Comparison of ENCODE assay signal across 5 worm cellular contexts in the genomic region with DNA sequence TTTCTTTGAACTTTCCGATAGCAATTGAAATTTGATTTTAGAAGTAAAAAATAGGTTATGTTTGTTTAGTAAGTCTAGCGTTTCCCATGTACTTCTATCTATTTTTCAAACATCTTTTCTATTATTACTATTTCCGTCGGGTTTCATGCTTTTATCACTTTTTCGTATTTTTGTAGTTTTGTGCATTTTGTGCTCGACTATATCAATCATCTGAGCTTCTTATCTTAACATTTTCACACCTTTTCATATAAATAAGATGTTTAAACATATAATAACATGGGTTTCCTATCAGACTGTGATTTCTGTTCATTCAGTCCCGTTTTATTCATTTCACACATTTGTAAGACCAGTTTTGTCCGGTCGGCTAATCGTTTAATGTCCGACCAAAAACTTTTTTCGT.
TF ChIP-seq lines count a peak whose summit lies in the region.

No protein-coding gene starts in this region.

TF ChIP-seq in whole organism, L1 larva, 84 proteins besides CTCF, POLR2A, EP300 and RAD21 (continues in another document):
- TF ChIP-seq C04F5.9 (tag; optimal IDR thresholded peaks at IDR 0.05; lab: Kevin White, UChicago) (no peak), ceh-90 (tag; optimal IDR thresholded peaks at IDR 0.05; lab: Kevin White, UChicago) (no peak), zip-4 (GFP tag; optimal IDR thresholded peaks at IDR 0.05; lab: Kevin White, UChicago) (no peak), nhr-237 (tag; optimal IDR thresholded peaks at IDR 0.05; lab: Kevin White, UChicago) (no peak), nhr-71 (tag; optimal IDR thresholded peaks at IDR 0.05; lab: Kevin White, UChicago) (peak; percentile 3), rnt-1 (tag; optimal IDR thresholded peaks at IDR 0.05; lab: Kevin White, UChicago) (no peak), unc-98 (GFP tag; IDR thresholded peaks at IDR 0.05; lab: Robert Waterston, UW) (no peak), nhr-47 (tag; optimal IDR thresholded peaks at IDR 0.05; lab: Kevin White, UChicago) (no peak), ceh-88 (GFP tag; IDR thresholded peaks at IDR 0.05; lab: Robert Waterston, UW) (no peak), nhr-20 (tag; optimal IDR thresholded peaks at IDR 0.05; lab: Kevin White, UChicago) (peak; percentile 10), fos-1 (tag; optimal IDR thresholded peaks at IDR 0.05; lab: Kevin White, UChicago) (no peak), pag-3 (tag; optimal IDR thresholded peaks at IDR 0.05; lab: Kevin White, UChicago; ENCODE audit: borderline replicate concordance, insufficient read depth) (no peak), tlp-1 (tag; optimal IDR thresholded peaks at IDR 0.05; lab: Kevin White, UChicago) (peak; percentile 66), nhr-11 (tag; optimal IDR thresholded peaks at IDR 0.05; lab: Kevin White, UChicago) (no peak), ces-1 (GFP tag; optimal IDR thresholded peaks at IDR 0.05; lab: Kevin White, UChicago) (no peak), ztf-4 (tag; optimal IDR thresholded peaks at IDR 0.05; lab: Kevin White, UChicago) (no peak), lin-15B (tag; optimal IDR thresholded peaks at IDR 0.05; lab: Kevin White, UChicago) (no peak), unc-62 (GFP tag; optimal IDR thresholded peaks at IDR 0.05; lab: Kevin White, UChicago) (no peak)

TF ChIP-seq in whole organism, L2 larva, 48 proteins besides CTCF, POLR2A, EP300 and RAD21:
- TF ChIP-seq fos-1 (tag; optimal IDR thresholded peaks at IDR 0.05; lab: Kevin White, UChicago) (peak; percentile 38), ztf-4 (tag; optimal IDR thresholded peaks at IDR 0.05; lab: Kevin White, UChicago) (no peak), Y55F3AM.14 (GFP tag; optimal IDR thresholded peaks at IDR 0.05; lab: Kevin White, UChicago) (peak; percentile 42), sma-9 (GFP tag; optimal IDR thresholded peaks at IDR 0.05; lab: Kevin White, UChicago) (peak; percentile 55), sma-9 (tag; optimal IDR thresholded peaks at IDR 0.05; lab: Kevin White, UChicago) (no peak)

TF ChIP-seq in whole organism, L3 larva, 47 proteins besides CTCF, POLR2A, EP300 and RAD21:
- TF ChIP-seq nfya-1 (tag; optimal IDR thresholded peaks at IDR 0.05; lab: Kevin White, UChicago; ENCODE audit: insufficient read depth) (no peak), aly-2 (tag; optimal IDR thresholded peaks at IDR 0.05; lab: Kevin White, UChicago) (no peak), nhr-67 (tag; optimal IDR thresholded peaks at IDR 0.05; lab: Kevin White, UChicago) (no peak), pha-4 (tag; optimal IDR thresholded peaks at IDR 0.05; lab: Kevin White, UChicago) (no peak), nhr-12 (tag; optimal IDR thresholded peaks at IDR 0.05; lab: Kevin White, UChicago) (no peak), pqm-1 (tag; optimal IDR thresholded peaks at IDR 0.05; lab: Kevin White, UChicago) (peak; percentile 85), fkh-10 (GFP tag; optimal IDR thresholded peaks at IDR 0.05; lab: Kevin White, UChicago) (no peak), nhr-25 (tag; optimal IDR thresholded peaks at IDR 0.05; lab: Kevin White, UChicago) (no peak), jun-1 (tag; optimal IDR thresholded peaks at IDR 0.05; lab: Kevin White, UChicago) (no peak), ceh-28 (tag; optimal IDR thresholded peaks at IDR 0.05; lab: Kevin White, UChicago) (no peak), ztf-11 (tag; optimal IDR thresholded peaks at IDR 0.05; lab: Kevin White, UChicago) (no peak), elt-3 (tag; optimal IDR thresholded peaks at IDR 0.05; lab: Kevin White, UChicago) (no peak), nhr-77 (tag; optimal IDR thresholded peaks at IDR 0.05; lab: Kevin White, UChicago) (no peak), zag-1 (tag; optimal IDR thresholded peaks at IDR 0.05; lab: Kevin White, UChicago) (no peak), elt-2 (tag; optimal IDR thresholded peaks at IDR 0.05; lab: Kevin White, UChicago) (peak; percentile 86), ama-1 (optimal IDR thresholded peaks at IDR 0.05; lab: Kevin White, UChicago) (no peak), sea-2 (GFP tag; optimal IDR thresholded peaks at IDR 0.05; lab: Kevin White, UChicago) (no peak)

TF ChIP-seq in whole organism, L4 larva, 104 proteins besides CTCF, POLR2A, EP300 and RAD21 (continues in another document):
- TF ChIP-seq nhr-77 (tag; optimal IDR thresholded peaks at IDR 0.05; lab: Kevin White, UChicago), result no peak
- no peak for TF ChIP-seq lir-3 (tag; optimal IDR thresholded peaks at IDR 0.05; lab: Kevin White, UChicago)
- TF ChIP-seq nhr-237 (tag; optimal IDR thresholded peaks at IDR 0.05; lab: Kevin White, UChicago), result no peak
- no peak for TF ChIP-seq egl-27 (tag; optimal IDR thresholded peaks at IDR 0.05; lab: Kevin White, UChicago)
- TF ChIP-seq daf-16 (GFP tag; optimal IDR thresholded peaks at IDR 0.05; lab: Kevin White, UChicago), result no peak
- peak; percentile 73 for TF ChIP-seq daf-16 (tag; optimal IDR thresholded peaks at IDR 0.05; lab: Kevin White, UChicago)
- no peak for TF ChIP-seq snpc-1.2 (GFP tag; IDR thresholded peaks at IDR 0.05; lab: Robert Waterston, UW)
- peak; percentile 91 for TF ChIP-seq php-3 (GFP tag; IDR thresholded peaks at IDR 0.05; lab: Robert Waterston, UW)
- TF ChIP-seq aha-1 (tag; lab: Kevin White, UChicago), result no peak
- no peak for TF ChIP-seq duxl-1 (tag; optimal IDR thresholded peaks at IDR 0.05; lab: Kevin White, UChicago; ENCODE audit: poor library complexity)
- no peak for TF ChIP-seq F49E8.2 (tag; optimal IDR thresholded peaks at IDR 0.05; lab: Kevin White, UChicago; ENCODE audit: borderline replicate concordance)
- no peak for TF ChIP-seq nhr-6 (tag; optimal IDR thresholded peaks at IDR 0.05; lab: Kevin White, UChicago)
- peak in 1 of 2 experiments; percentile 77 for TF ChIP-seq unc-62 (GFP tag; optimal IDR thresholded peaks at IDR 0.05 in 1 of 2; lab: Kevin White, UChicago)
- TF ChIP-seq unc-62 (tag; optimal IDR thresholded peaks at IDR 0.05; lab: Kevin White, UChicago), result no peak
- TF ChIP-seq nhr-102 (tag; optimal IDR thresholded peaks at IDR 0.05; lab: Kevin White, UChicago), result peak; percentile 73
- no peak for TF ChIP-seq tag-97 (GFP tag; IDR thresholded peaks at IDR 0.05; lab: Robert Waterston, UW)
- TF ChIP-seq sdz-12 (GFP tag; optimal IDR thresholded peaks at IDR 0.05; lab: Kevin White, UChicago), result no peak
- no peak for TF ChIP-seq pha-4 (GFP tag; IDR thresholded peaks at IDR 0.05; lab: Robert Waterston, UW)
- TF ChIP-seq pha-4 (tag; optimal IDR thresholded peaks at IDR 0.05; lab: Kevin White, UChicago), result no peak
- peak; percentile 33 for TF ChIP-seq pqm-1 (tag; optimal IDR thresholded peaks at IDR 0.05; lab: Kevin White, UChicago)
- TF ChIP-seq F44E2.7 (GFP tag; IDR thresholded peaks at IDR 0.05; lab: Robert Waterston, UW), result no peak
- peak; percentile 62 for TF ChIP-seq dmd-6 (GFP tag; IDR thresholded peaks at IDR 0.05; lab: Robert Waterston, UW)
- TF ChIP-seq snpc-4 (tag; optimal IDR thresholded peaks at IDR 0.05; lab: Kevin White, UChicago), result no peak
- TF ChIP-seq hlh-11 (tag; optimal IDR thresholded peaks at IDR 0.05; lab: Kevin White, UChicago), result peak; percentile 62
- peak; percentile 96 for TF ChIP-seq nhr-28 (tag; optimal IDR thresholded peaks at IDR 0.05; lab: Kevin White, UChicago)
- no peak for TF ChIP-seq jun-1 (tag; optimal IDR thresholded peaks at IDR 0.05; lab: Kevin White, UChicago)
- TF ChIP-seq lin-1 (GFP tag; IDR thresholded peaks at IDR 0.05; lab: Robert Waterston, UW), result peak; percentile 44; the same call in 1 of the 2 replicates
- TF ChIP-seq T26A8.4 (GFP tag; IDR thresholded peaks at IDR 0.05; lab: Robert Waterston, UW), result no peak

TF ChIP-seq in whole organism, young adult, 124 proteins besides CTCF, POLR2A, EP300 and RAD21:
- TF ChIP-seq nhr-80 (tag; optimal IDR thresholded peaks at IDR 0.05; lab: Kevin White, UChicago) (peak; percentile 43), xnd-1 (tag; optimal IDR thresholded peaks at IDR 0.05; lab: Kevin White, UChicago) (no peak)
TF ChIP-seq in whole organism, young adult: peak in this region for 1.
